Fruit fly (Drosophila melanogaster) whole organism, embryonic: ENCODE measurements around the gene Teh1.

ENCODE experiments used
- Asciz ChIP-seq: fragments of 200-800 bp; sonication (Bioruptor generic); optimal IDR thresholded peaks from 2 replicates; lab custom pipeline; 2017; ENCODE audit warnings: missing biosample characterization, mild to moderate bottlenecking, missing genetic modification characterization, missing genetic modification reagents
- CG14667 ChIP-seq: fragments of 200-800 bp; sonication (Bioruptor generic); IDR thresholded peaks from 2 replicates; pipeline ENCODE4 v1.3.6; 2022; ENCODE audit warnings: missing biosample characterization, missing genetic modification characterization
- CG18262 ChIP-seq: fragments of 200-800 bp; optimal IDR thresholded peaks from 3 replicates; lab custom pipeline; 2019; ENCODE audit warnings: missing biosample characterization, mild to moderate bottlenecking, missing genetic modification characterization, moderate library complexity
- CG18599 ChIP-seq: fragments of 200-800 bp; sonication (Bioruptor generic); optimal IDR thresholded peaks from 3 replicates; lab custom pipeline; 2017; ENCODE audit warnings: missing biosample characterization, missing genetic modification characterization, mild to moderate bottlenecking, moderate library complexity, missing genetic modification reagents
- CG18764 ChIP-seq: fragments of 200-800 bp; sonication (Bioruptor generic); optimal IDR thresholded peaks from 3 replicates; lab custom pipeline; 2016; ENCODE audit warnings: missing biosample characterization, missing genetic modification characterization
- CG31224 ChIP-seq: fragments of 200-800 bp; sonication (Bioruptor generic); IDR thresholded peaks from 2 replicates; pipeline ENCODE4 v1.3.6; 2022; ENCODE audit warnings: missing biosample characterization, missing genetic modification characterization
- CG31365 ChIP-seq: fragments of 200-800 bp; sonication (Bioruptor generic); optimal IDR thresholded peaks from 2 replicates; lab custom pipeline; 2018; ENCODE audit warnings: missing biosample characterization, mild to moderate bottlenecking, missing genetic modification characterization
- CG34376 ChIP-seq: fragments of 200-800 bp; sonication (Bioruptor generic); optimal IDR thresholded peaks from 2 replicates; lab custom pipeline; 2018; ENCODE audit warnings: missing biosample characterization, mild to moderate bottlenecking, missing genetic modification characterization
- CG3995 ChIP-seq: fragments of 200-800 bp; sonication (Bioruptor generic); optimal IDR thresholded peaks from 3 replicates; lab custom pipeline; 2016; ENCODE audit warnings: missing biosample characterization, missing genetic modification characterization
- CG4328 ChIP-seq: fragments of 200-800 bp; sonication (Bioruptor generic); optimal IDR thresholded peaks from 3 replicates; lab custom pipeline; 2017; ENCODE audit warnings: missing biosample characterization, missing genetic modification reagents, missing genetic modification characterization
- CG6683 ChIP-seq: fragments of 200-800 bp; sonication (Bioruptor generic); optimal IDR thresholded peaks from 2 replicates; lab custom pipeline; 2017; ENCODE audit warnings: missing biosample characterization, mild to moderate bottlenecking, missing genetic modification characterization, missing genetic modification reagents
- CG7745 ChIP-seq: fragments of 200-800 bp; sonication (Bioruptor generic); optimal IDR thresholded peaks from 2 replicates; lab custom pipeline; 2018; ENCODE audit warnings: missing biosample characterization, mild to moderate bottlenecking, missing genetic modification characterization, moderate library complexity
- CG7786 ChIP-seq: fragments of 200-800 bp; sonication (Bioruptor generic); optimal IDR thresholded peaks from 2 replicates; lab custom pipeline; 2016; ENCODE audit warnings: missing biosample characterization, missing genetic modification characterization
- CG7839 ChIP-seq: fragments of 200-800 bp; sonication (Bioruptor generic); optimal IDR thresholded peaks from 3 replicates; lab custom pipeline; 2018; ENCODE audit warnings: missing biosample characterization, mild to moderate bottlenecking, missing genetic modification characterization, moderate library complexity
- CG8089 ChIP-seq: fragments of 200-800 bp; sonication (Bioruptor generic); optimal IDR thresholded peaks from 3 replicates; lab custom pipeline; 2016; ENCODE audit warnings: missing biosample characterization, missing genetic modification characterization
- CG8944 ChIP-seq: fragments of 200-800 bp; sonication (Bioruptor generic); optimal IDR thresholded peaks from 3 replicates; lab custom pipeline; 2016; ENCODE audit warnings: missing biosample characterization, missing genetic modification characterization
- CG9817 ChIP-seq: fragments of 200-800 bp; sonication (Bioruptor generic); optimal IDR thresholded peaks from 2 replicates; lab custom pipeline; 2018; ENCODE audit warnings: missing biosample characterization, mild to moderate bottlenecking, missing genetic modification characterization, moderate library complexity
- Chrac-16 ChIP-seq: fragments of 200-800 bp; sonication (Bioruptor generic); optimal IDR thresholded peaks from 3 replicates; lab custom pipeline; 2016; ENCODE audit warnings: missing biosample characterization, missing genetic modification characterization
- D ChIP-seq, 2 experiments: fragments of 200-800 bp in 1 of 2; fragments of >200 bp in 1 of 2; sonication (Bioruptor generic) in 1 of 2; optimal IDR thresholded peaks; 2 replicates in 1 of 2; 3 replicates in 1 of 2; lab custom pipeline; 2017; ENCODE audit warnings: mild to moderate bottlenecking in 1 of 2, missing biosample characterization in 1 of 2, missing genetic modification characterization in 1 of 2, missing genetic modification reagents in 1 of 2
- Dek ChIP-seq: fragments of 200-800 bp; sonication (Bioruptor generic); optimal IDR thresholded peaks from 3 replicates; lab custom pipeline; 2019; ENCODE audit warnings: missing biosample characterization, mild to moderate bottlenecking, missing genetic modification characterization, moderate library complexity
- Dip2 ChIP-seq: fragments of 200-800 bp; sonication (Bioruptor generic); IDR thresholded peaks from 2 replicates; pipeline ENCODE4 v1.3.6; 2022; ENCODE audit warnings: missing biosample characterization, missing genetic modification characterization
- Doc2 ChIP-seq: fragments of 200-800 bp; sonication (Bioruptor generic); IDR thresholded peaks from 2 replicates; pipeline ENCODE4 v1.3.6; 2022; ENCODE audit warnings: missing biosample characterization, missing genetic modification characterization
- ERR ChIP-seq: fragments of 200-800 bp; sonication (Bioruptor generic); optimal IDR thresholded peaks from 2 replicates; lab custom pipeline; 2016; ENCODE audit warnings: missing biosample characterization, missing genetic modification characterization
- Fer2 ChIP-seq: fragments of 200-800 bp; sonication (Bioruptor generic); optimal IDR thresholded peaks from 2 replicates; lab custom pipeline; 2018; ENCODE audit warnings: missing biosample characterization, mild to moderate bottlenecking, missing genetic modification characterization, moderate library complexity
- HLH54F ChIP-seq: fragments of 200-800 bp; sonication (Bioruptor generic); optimal IDR thresholded peaks from 3 replicates; lab custom pipeline; 2016; ENCODE audit warnings: missing biosample characterization, missing genetic modification characterization
- HLHmδ ChIP-seq: fragments of 200-800 bp; sonication (Bioruptor generic); optimal IDR thresholded peaks from 2 replicates; lab custom pipeline; 2018; ENCODE audit warnings: missing biosample characterization, mild to moderate bottlenecking, missing genetic modification characterization, moderate library complexity
- Hr78 ChIP-seq, 2 experiments: fragments of 200-800 bp in 1 of 2; fragments of >200 bp in 1 of 2; sonication (Bioruptor generic) in 1 of 2; optimal IDR thresholded peaks; 2 replicates each; lab custom pipeline; 2017 to 2019; ENCODE audit warnings: missing biosample characterization in 2 of 2, missing genetic modification characterization in 2 of 2, mild to moderate bottlenecking in 1 of 2, moderate library complexity in 1 of 2
- Jarid2 ChIP-seq: fragments of 200-800 bp; sonication (Bioruptor generic); optimal IDR thresholded peaks from 3 replicates; lab custom pipeline; 2017; ENCODE audit warnings: mild to moderate bottlenecking, missing biosample characterization, missing genetic modification reagents, missing genetic modification characterization
- MESR4 ChIP-seq: fragments of 200-800 bp; sonication (Bioruptor generic); optimal IDR thresholded peaks from 2 replicates; lab custom pipeline; 2018; ENCODE audit warnings: missing biosample characterization, mild to moderate bottlenecking, missing genetic modification characterization, moderate library complexity
- Med ChIP-seq: fragments of 200-800 bp; sonication (Bioruptor generic); peaks from one replicate; lab custom pipeline; 2016; ENCODE audit warnings: missing biosample characterization, missing genetic modification characterization, mild to moderate bottlenecking, inconsistent platforms, moderate library complexity
- Opbp ChIP-seq: fragments of 200-800 bp; sonication (Bioruptor generic); IDR thresholded peaks from 3 replicates; pipeline ENCODE4 v1.3.6; 2022; ENCODE audit warnings: missing biosample characterization, missing genetic modification characterization; ENCODE audit not compliant: partially characterized antibody
- Tbp ChIP-seq: fragments of >200 bp; optimal IDR thresholded peaks from 2 replicates; lab custom pipeline; 2018; ENCODE audit warnings: missing biosample characterization, missing genetic modification characterization
- Usf ChIP-seq: fragments of 200-800 bp; sonication (Bioruptor generic); optimal IDR thresholded peaks from 2 replicates; lab custom pipeline; 2017; ENCODE audit warnings: missing genotype, missing biosample characterization, missing genetic modification characterization
- ara ChIP-seq: fragments of 200-800 bp; sonication (Bioruptor generic); IDR thresholded peaks from 2 replicates; pipeline ENCODE4 v1.3.6; 2022; ENCODE audit warnings: missing biosample characterization, missing genetic modification characterization
- bbx ChIP-seq: fragments of 200-800 bp; sonication (Bioruptor generic); IDR thresholded peaks from 2 replicates; pipeline ENCODE4 v1.3.6; 2022; ENCODE audit warnings: missing biosample characterization, missing genetic modification characterization; ENCODE audit not compliant: partially characterized antibody
- croc ChIP-seq: fragments of 200-800 bp; sonication (Bioruptor generic); conservative IDR thresholded peaks from 3 replicates; pipeline ENCODE4 v1.3.6; 2022; ENCODE audit warnings: missing biosample characterization, missing genetic modification characterization
- gfzf ChIP-seq: fragments of 200-800 bp; sonication (Bioruptor generic); optimal IDR thresholded peaks from 2 replicates; lab custom pipeline; 2016; ENCODE audit warnings: missing biosample characterization, mild to moderate bottlenecking, missing genetic modification characterization, moderate library complexity
- ham ChIP-seq: fragments of 200-800 bp; sonication (Bioruptor generic); IDR thresholded peaks from 2 replicates; pipeline ENCODE4 v1.3.6; 2022; ENCODE audit warnings: missing biosample characterization, missing genetic modification characterization
- knrl ChIP-seq: fragments of 200-800 bp; sonication (Bioruptor generic); IDR thresholded peaks from 3 replicates; pipeline ENCODE4 v1.3.6; 2022; ENCODE audit warnings: missing biosample characterization, missing genetic modification characterization; ENCODE audit not compliant: partially characterized antibody
- maf-S ChIP-seq: fragments of 200-800 bp; sonication (Bioruptor generic); optimal IDR thresholded peaks from 2 replicates; lab custom pipeline; 2016; ENCODE audit warnings: missing biosample characterization, missing genetic modification characterization
- onecut ChIP-seq: fragments of 200-800 bp; sonication (Bioruptor generic); IDR thresholded peaks from 2 replicates; pipeline ENCODE4 v1.3.6; 2022; ENCODE audit warnings: missing biosample characterization, missing genetic modification characterization
- p53 ChIP-seq: fragments of 200-800 bp; sonication (Bioruptor generic); optimal IDR thresholded peaks from 2 replicates; lab custom pipeline; 2016; ENCODE audit warnings: missing biosample characterization, missing genetic modification characterization
- pho ChIP-seq: fragments of 200-800 bp; sonication (Bioruptor generic); optimal IDR thresholded peaks from 2 replicates; lab custom pipeline; 2016; ENCODE audit warnings: missing biosample characterization, missing genetic modification characterization
- pzg ChIP-seq: fragments of 200-800 bp; sonication (Bioruptor generic); optimal IDR thresholded peaks from 3 replicates; lab custom pipeline; 2018; ENCODE audit warnings: missing biosample characterization, mild to moderate bottlenecking, missing genetic modification characterization, moderate library complexity
- row ChIP-seq: fragments of 200-800 bp; sonication (Bioruptor generic); IDR thresholded peaks from 3 replicates; pipeline ENCODE4 v1.3.6; 2022; ENCODE audit warnings: missing biosample characterization, missing genetic modification characterization
- so ChIP-seq: fragments of 200-800 bp; sonication (Bioruptor generic); IDR thresholded peaks from 3 replicates; pipeline ENCODE4 v1.3.6; 2022; ENCODE audit warnings: missing biosample characterization, missing genetic modification characterization
- twi ChIP-seq: fragments of 200-800 bp; optimal IDR thresholded peaks from 2 replicates; lab custom pipeline; 2019; ENCODE audit warnings: missing biosample characterization, mild to moderate bottlenecking, missing genetic modification characterization, moderate library complexity
- wek ChIP-seq: fragments of 200-800 bp; sonication (Bioruptor generic); optimal IDR thresholded peaks from 3 replicates; lab custom pipeline; 2018; ENCODE audit warnings: missing biosample characterization, mild to moderate bottlenecking, missing genetic modification characterization, moderate library complexity
- z ChIP-seq: fragments of 200-800 bp; sonication (Bioruptor generic); IDR thresholded peaks from 3 replicates; pipeline ENCODE4 v1.3.6; 2022; ENCODE audit warnings: missing biosample characterization, missing genetic modification characterization

The Teh1 gene

dm6 chr3R:9791177-9791806 lies 76.6 kb downstream of the Teh1 start, which contains the start of the genes CG12945 and CG8507 (continued):
- TF ChIP-seq CG18262 (tag; lab: Kevin White, UChicago) = peak; percentile 48
- no peak for TF ChIP-seq maf-S
- TF ChIP-seq CG34376 (GFP tag; lab: Kevin White, UChicago) = peak; percentile 24
- no peak for TF ChIP-seq CG6683 (GFP tag; lab: Kevin White, UChicago)
- peak; percentile 79 for TF ChIP-seq gfzf (GFP tag; lab: Kevin White, UChicago)
- no peak for TF ChIP-seq D (optimal IDR thresholded peaks at IDR 0.05; lab: Kevin White, UChicago)
- no peak for TF ChIP-seq D (GFP tag; optimal IDR thresholded peaks at IDR 0.05; lab: Kevin White, UChicago)
- no peak for TF ChIP-seq CG14667 (GFP tag; lab: Robert Waterston, UW)
- no peak for TF ChIP-seq p53 (GFP tag; lab: Kevin White, UChicago)
- no peak for TF ChIP-seq CG7839 (tag; lab: Kevin White, UChicago)
- TF ChIP-seq Hr78 (GFP tag; optimal IDR thresholded peaks at IDR 0.05; lab: Kevin White, UChicago) = no peak
- no peak for TF ChIP-seq ara (GFP tag; lab: Robert Waterston, UW)
- no peak for TF ChIP-seq Jarid2 (GFP tag; lab: Kevin White, UChicago)
- no peak for TF ChIP-seq Usf (GFP tag; lab: Kevin White, UChicago)
- peak; percentile 93 for TF ChIP-seq row (GFP tag; lab: Robert Waterston, UW)
- no peak for TF ChIP-seq CG8089 (GFP tag; lab: Kevin White, UChicago)
- TF ChIP-seq Fer2 (tag; lab: Kevin White, UChicago) = no peak
- no peak for TF ChIP-seq CG4328
- TF ChIP-seq CG31365 (tag; lab: Kevin White, UChicago) = no peak
- TF ChIP-seq CG31224 = peak; percentile 20; the same call in 1 of the 2 replicates
- no peak for TF ChIP-seq MESR4 (GFP tag; lab: Kevin White, UChicago)
- peak; percentile 38 for TF ChIP-seq CG7786 (GFP tag; lab: Kevin White, UChicago)
- TF ChIP-seq CG3995 (GFP tag; lab: Kevin White, UChicago) = peak; percentile 88
- TF ChIP-seq twi (tag; lab: Kevin White, UChicago) = no peak
- TF ChIP-seq Med (GFP tag; lab: Kevin White, UChicago) = peak; percentile 85
- TF ChIP-seq wek = no peak
- peak; percentile 33 for TF ChIP-seq HLH54F
- no peak for TF ChIP-seq Asciz (GFP tag; lab: Kevin White, UChicago)
- no peak for TF ChIP-seq Opbp (GFP tag; lab: Robert Waterston, UW)
- 0 out of 2 replicates have a peak, but pooled peaks have one; percentile 18 for TF ChIP-seq bbx (GFP tag; lab: Robert Waterston, UW)
- peak; percentile 33 for TF ChIP-seq pho (GFP tag; lab: Kevin White, UChicago)
- TF ChIP-seq CG18599 (GFP tag; lab: Kevin White, UChicago) = no peak
- TF ChIP-seq Chrac-16 (GFP tag; lab: Kevin White, UChicago) = peak; percentile 28
- no peak for TF ChIP-seq HLHmδ (GFP tag; lab: Kevin White, UChicago)
- peak; percentile 62 for TF ChIP-seq CG9817
- no peak for TF ChIP-seq so (GFP tag; lab: Robert Waterston, UW)
- no peak for TF ChIP-seq z (GFP tag; lab: Robert Waterston, UW)
- TF ChIP-seq croc (GFP tag; lab: Robert Waterston, UW) = no peak
- TF ChIP-seq Tbp (GFP tag; lab: Kevin White, UChicago) = no peak
- TF ChIP-seq knrl (GFP tag; lab: Robert Waterston, UW) = no peak
- no peak for TF ChIP-seq CG8944 (GFP tag; lab: Kevin White, UChicago)
- TF ChIP-seq ERR (GFP tag; lab: Kevin White, UChicago) = no peak
- no peak for TF ChIP-seq Dip2
- TF ChIP-seq CG7745 = no peak
- TF ChIP-seq ham (GFP tag; lab: Robert Waterston, UW) = no peak
- no peak for TF ChIP-seq Doc2 (GFP tag; lab: Robert Waterston, UW)
- peak; percentile 55 for TF ChIP-seq pzg
- TF ChIP-seq Dek (tag; lab: Kevin White, UChicago) = peak; percentile 50
- no peak for TF ChIP-seq onecut (GFP tag; lab: Robert Waterston, UW)
- no peak for TF ChIP-seq CG18764 (GFP tag; lab: Kevin White, UChicago)
